Worm (Caenorhabditis elegans): Measurements from ENCODE around the gene erd-2.2.

DNA sequence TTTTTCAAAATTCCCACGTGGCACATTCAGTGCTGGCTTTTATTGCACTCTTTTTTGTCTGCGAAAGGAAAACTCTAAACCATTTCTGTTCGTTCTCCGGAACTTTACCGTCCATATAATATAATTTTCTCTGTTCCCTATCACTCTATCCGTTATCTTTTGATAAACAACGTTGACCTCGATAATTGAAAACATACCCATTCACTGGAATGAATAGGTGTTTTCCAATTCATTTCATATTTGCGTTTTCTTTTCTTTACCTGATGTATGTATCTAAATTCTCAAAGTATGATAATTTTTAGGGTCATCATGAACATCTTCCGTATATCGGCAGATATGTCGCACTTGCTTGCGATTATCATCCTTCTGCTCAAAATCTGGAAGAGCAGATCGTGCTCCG is at the start of gene erd-2.2:
- TF ChIP-seq nhr-10 (tag; optimal IDR thresholded peaks at IDR 0.05) (no peak), ZK337.2 (GFP tag; IDR thresholded peaks at IDR 0.05) (no peak), lin-13 (GFP tag; optimal IDR thresholded peaks at IDR 0.05) (no peak), ceh-28 (tag; optimal IDR thresholded peaks at IDR 0.05) (no peak)

All from whole organism, L4 larva.